Worm (Caenorhabditis elegans): ENCODE results near the gene Y66D12A.10.
A peak's percentile ranks its signal among the peaks of the same experiment; 100 is the strongest.

- TF ChIP-seq lag-1 (GFP tag; IDR thresholded peaks at IDR 0.05) (no peak), D2030.7 (GFP tag; IDR thresholded peaks at IDR 0.05) (no peak), nfyb-1 (GFP tag; IDR thresholded peaks at IDR 0.05) (no peak), tlf-1 (GFP tag; optimal IDR thresholded peaks at IDR 0.05) (no peak), nhr-27 (tag; optimal IDR thresholded peaks at IDR 0.05) (no peak), F33H1.4 (GFP tag; IDR thresholded peaks at IDR 0.05) (peak; percentile 17; the same call in 1 of the 2 replicates), zfh-2 (GFP tag; conservative IDR thresholded peaks at IDR 0.05) (no peak), hrde-1 (tag; optimal IDR thresholded peaks at IDR 0.05; ENCODE audit: borderline replicate concordance) (no peak), ceh-79 (tag; optimal IDR thresholded peaks at IDR 0.05) (no peak), mes-4 (tag; optimal IDR thresholded peaks at IDR 0.05) (no peak), dpl-1 (GFP tag; optimal IDR thresholded peaks at IDR 0.05) (no peak), C17E4.6 (GFP tag; IDR thresholded peaks at IDR 0.05) (no peak), fkh-3 (tag; optimal IDR thresholded peaks at IDR 0.05) (no peak), sea-2 (GFP tag; IDR thresholded peaks at IDR 0.05) (no peak)
These were observed 50.1 kb downstream of the Y66D12A.10 start for ce11 chrIII:11615802-11616201.

Data from whole organism, young adult.